Worm (Caenorhabditis elegans) whole organism, L1 larva: ENCODE measurements around the gene F48E3.6.

Experiments used
- C04F5.9 ChIP-seq: sonication (generic microtip); optimal IDR thresholded peaks from 2 replicates; lab custom pipeline; 2016; ENCODE audit warnings: missing genetic modification characterization, missing compliant biosample characterization
- C16A3.4 ChIP-seq: fragments of 150-350 bp; optimal IDR thresholded peaks from 2 replicates; lab custom pipeline; 2014; ENCODE audit warnings: missing biosample characterization, missing genetic modification characterization
- C34B4.2 ChIP-seq: sonication (generic microtip); optimal IDR thresholded peaks from 2 replicates; lab custom pipeline; 2017; ENCODE audit warnings: mild to moderate bottlenecking, missing genetic modification characterization, missing compliant biosample characterization
- F16B12.6 ChIP-seq: fragments of 150-350 bp; optimal IDR thresholded peaks from 2 replicates; lab custom pipeline; 2014; ENCODE audit warnings: missing biosample characterization, missing genetic modification characterization
- aly-2 ChIP-seq: fragments of 150-350 bp; optimal IDR thresholded peaks from 2 replicates; lab custom pipeline; 2014; ENCODE audit warnings: missing biosample characterization, missing genetic modification characterization
- ama-1 ChIP-seq: fragments of 150-350 bp; optimal IDR thresholded peaks from 2 replicates; lab custom pipeline; 2014
- ceh-63 ChIP-seq: fragments of 200-800 bp; sonication (Bioruptor generic); optimal IDR thresholded peaks from 2 replicates; lab custom pipeline; 2018; ENCODE audit warnings: mild to moderate bottlenecking, missing genetic modification characterization, missing compliant biosample characterization
- ceh-90 ChIP-seq: sonication (generic microtip); optimal IDR thresholded peaks from 2 replicates; lab custom pipeline; 2016; ENCODE audit warnings: missing genetic modification characterization, missing compliant biosample characterization
- efl-1 ChIP-seq, 4 experiments: fragments of 150-350 bp; optimal IDR thresholded peaks in 3 of 4; peaks in 1 of 4; 1 replicate in 1 of 4; 2 replicates in 3 of 4; lab custom pipeline; 2014; ENCODE audit warnings: missing biosample characterization in 2 of 4, missing genetic modification characterization in 2 of 4, missing genetic modification reagents in 2 of 4
- egl-13 ChIP-seq: sonication (generic microtip); optimal IDR thresholded peaks from 2 replicates; lab custom pipeline; 2016; ENCODE audit warnings: missing genotype, missing genetic modification reagents, missing genetic modification characterization, missing compliant biosample characterization
- egl-27 ChIP-seq, 2 experiments: fragments of 150-350 bp in 1 of 2; sonication (generic microtip); optimal IDR thresholded peaks; 3 replicates each; lab custom pipeline; 2017 to 2018; ENCODE audit warnings: missing biosample characterization in 2 of 2, missing genetic modification characterization in 2 of 2, missing genetic modification reagents in 2 of 2
- elt-2 ChIP-seq: sonication (generic microtip); optimal IDR thresholded peaks from 2 replicates; lab custom pipeline; 2016; ENCODE audit warnings: missing genetic modification characterization, mild to moderate bottlenecking, inconsistent platforms, missing compliant biosample characterization, missing genetic modification reagents
- elt-3 ChIP-seq, 6 experiments: fragments of 150-350 bp in 1 of 6; sonication (generic microtip); optimal IDR thresholded peaks; 2 replicates each; lab custom pipeline; 2017 to 2018; ENCODE audit warnings: missing biosample characterization in 6 of 6, missing genetic modification characterization in 6 of 6, inconsistent platforms in 1 of 6
- fkh-10 ChIP-seq: sonication (generic microtip); optimal IDR thresholded peaks from 2 replicates; lab custom pipeline; 2017; ENCODE audit warnings: missing biosample characterization, missing genetic modification reagents, missing genetic modification characterization
- fkh-4 ChIP-seq: sonication (generic microtip); optimal IDR thresholded peaks from 2 replicates; lab custom pipeline; 2016; ENCODE audit warnings: missing compliant biosample characterization, missing genetic modification characterization, borderline replicate concordance
- hlh-17 ChIP-seq: fragments of 200-800 bp; sonication (Bioruptor generic); optimal IDR thresholded peaks from 2 replicates; lab custom pipeline; 2018; ENCODE audit warnings: missing genetic modification characterization, mild to moderate bottlenecking, missing compliant biosample characterization, moderate library complexity, borderline replicate concordance
- hlh-4 ChIP-seq: sonication (generic microtip); optimal IDR thresholded peaks from 2 replicates; lab custom pipeline; 2016; ENCODE audit warnings: mild to moderate bottlenecking, missing genetic modification characterization, missing compliant biosample characterization
- isw-1 ChIP-seq: fragments of 200-800 bp; sonication (Bioruptor generic); IDR thresholded peaks from 2 replicates; pipeline ENCODE4 v1.3.6; 2022; ENCODE audit warnings: missing genetic modification characterization, missing compliant biosample characterization
- jun-1 ChIP-seq: fragments of 150-350 bp; optimal IDR thresholded peaks from 2 replicates; lab custom pipeline; 2014; ENCODE audit warnings: missing biosample characterization, missing genetic modification reagents, missing genetic modification characterization
- lin-14 ChIP-seq: fragments of 200-800 bp; sonication (Bioruptor generic); optimal IDR thresholded peaks from 2 replicates; lab custom pipeline; 2018; ENCODE audit warnings: mild to moderate bottlenecking, missing genetic modification characterization, moderate library complexity, missing compliant biosample characterization
- lin-35 ChIP-seq, 2 experiments: fragments of 150-350 bp; optimal IDR thresholded peaks; 2 replicates each; lab custom pipeline; 2014; ENCODE audit warnings: missing biosample characterization in 2 of 2, missing genetic modification characterization in 2 of 2, missing genetic modification reagents in 2 of 2
- lin-39 ChIP-seq: fragments of 150-350 bp; optimal IDR thresholded peaks from 2 replicates; lab custom pipeline; 2014; ENCODE audit warnings: missing biosample characterization, missing genetic modification reagents, missing genetic modification characterization
- lir-3 ChIP-seq: sonication (generic microtip); optimal IDR thresholded peaks from 2 replicates; lab custom pipeline; 2016; ENCODE audit warnings: mild to moderate bottlenecking, missing genetic modification characterization, moderate library complexity, missing compliant biosample characterization; ENCODE audit not compliant: poor library complexity
- mab-9 ChIP-seq: fragments of 200-800 bp; sonication (Bioruptor generic); IDR thresholded peaks from 2 replicates; pipeline ENCODE4 v1.3.6; 2022; ENCODE audit warnings: missing genetic modification reagents, missing genetic modification characterization, missing compliant biosample characterization
- mdl-1 ChIP-seq, 2 experiments: fragments of 150-350 bp; optimal IDR thresholded peaks; 2 replicates each; lab custom pipeline; 2014 to 2017; ENCODE audit warnings: missing biosample characterization in 2 of 2, missing genetic modification characterization in 2 of 2, inconsistent platforms in 1 of 2
- nhr-11 ChIP-seq: fragments of 150-350 bp; optimal IDR thresholded peaks from 2 replicates; lab custom pipeline; 2014; ENCODE audit warnings: missing biosample characterization, missing genetic modification characterization
- nhr-12 ChIP-seq: sonication (generic microtip); optimal IDR thresholded peaks from 2 replicates; lab custom pipeline; 2017; ENCODE audit warnings: missing biosample characterization, missing genetic modification characterization
- nhr-19 ChIP-seq: fragments of 200-800 bp; sonication (Bioruptor generic); conservative IDR thresholded peaks from 2 replicates; pipeline ENCODE4 v1.3.6; 2022; ENCODE audit warnings: missing genetic modification characterization, missing compliant biosample characterization
- nhr-20 ChIP-seq: sonication (generic microtip); optimal IDR thresholded peaks from 2 replicates; lab custom pipeline; 2016; ENCODE audit warnings: mild to moderate bottlenecking, missing genetic modification characterization, missing compliant biosample characterization
- nhr-237 ChIP-seq: fragments of 150-350 bp; optimal IDR thresholded peaks from 2 replicates; lab custom pipeline; 2014; ENCODE audit warnings: missing biosample characterization, missing genetic modification characterization
- nhr-71 ChIP-seq: sonication (generic microtip); optimal IDR thresholded peaks from 2 replicates; lab custom pipeline; 2016; ENCODE audit warnings: mild to moderate bottlenecking, missing genetic modification characterization, moderate library complexity, missing compliant biosample characterization
- nhr-76 ChIP-seq: sonication (generic microtip); optimal IDR thresholded peaks from 2 replicates; lab custom pipeline; 2017; ENCODE audit warnings: missing biosample characterization, missing genetic modification characterization
- nhr-84 ChIP-seq: sonication (generic microtip); optimal IDR thresholded peaks from 2 replicates; lab custom pipeline; 2017; ENCODE audit warnings: missing biosample characterization, missing genetic modification characterization
- nhr-90 ChIP-seq: sonication (generic microtip); optimal IDR thresholded peaks from 2 replicates; lab custom pipeline; 2016; ENCODE audit warnings: mild to moderate bottlenecking, missing genetic modification characterization, missing compliant biosample characterization; ENCODE audit not compliant: poor library complexity
- pag-3 ChIP-seq: sonication (generic microtip); optimal IDR thresholded peaks from 2 replicates; lab custom pipeline; 2017; ENCODE audit warnings: missing genetic modification characterization, mild to moderate bottlenecking, missing compliant biosample characterization, antibody characterized with exemption, borderline replicate concordance; ENCODE audit not compliant: insufficient read depth
- skn-1 ChIP-seq: fragments of 150-350 bp; optimal IDR thresholded peaks from 2 replicates; lab custom pipeline; 2014; ENCODE audit warnings: missing biosample characterization, missing genetic modification characterization
- snpc-4 ChIP-seq: fragments of 150-350 bp; optimal IDR thresholded peaks from 2 replicates; lab custom pipeline; 2014; ENCODE audit warnings: missing biosample characterization, missing genetic modification characterization
- sptf-1 ChIP-seq: fragments of 150-350 bp; optimal IDR thresholded peaks from 2 replicates; lab custom pipeline; 2014; ENCODE audit warnings: missing biosample characterization, missing genetic modification characterization
- swsn-7 ChIP-seq: sonication (generic microtip); optimal IDR thresholded peaks from 2 replicates; lab custom pipeline; 2016; ENCODE audit warnings: missing genetic modification characterization, missing compliant biosample characterization
- tlp-1 ChIP-seq: fragments of 150-350 bp; optimal IDR thresholded peaks from 2 replicates; lab custom pipeline; 2014; ENCODE audit warnings: missing biosample characterization, missing genetic modification characterization
- unc-130 ChIP-seq: fragments of 150-350 bp; optimal IDR thresholded peaks from 2 replicates; lab custom pipeline; 2017; ENCODE audit warnings: missing biosample characterization, missing genetic modification characterization, inconsistent platforms
- unc-62 ChIP-seq: fragments of 150-350 bp; optimal IDR thresholded peaks from 2 replicates; lab custom pipeline; 2014; ENCODE audit warnings: missing biosample characterization, missing genetic modification reagents, missing genetic modification characterization
- unc-98 ChIP-seq: fragments of 200-800 bp; sonication (Bioruptor generic); IDR thresholded peaks from 2 replicates; pipeline ENCODE4 v1.3.6; 2022; ENCODE audit warnings: missing genetic modification characterization, missing compliant biosample characterization
- zag-1 ChIP-seq: fragments of 150-350 bp; optimal IDR thresholded peaks from 2 replicates; lab custom pipeline; 2014; ENCODE audit warnings: missing biosample characterization, missing genetic modification characterization
- ztf-11 ChIP-seq, 2 experiments: sonication (generic microtip); optimal IDR thresholded peaks; 2 replicates each; lab custom pipeline; 2016 to 2017; ENCODE audit warnings: missing genetic modification characterization in 2 of 2, missing biosample characterization in 1 of 2, missing compliant biosample characterization in 1 of 2

The F48E3.6 gene

DNA sequence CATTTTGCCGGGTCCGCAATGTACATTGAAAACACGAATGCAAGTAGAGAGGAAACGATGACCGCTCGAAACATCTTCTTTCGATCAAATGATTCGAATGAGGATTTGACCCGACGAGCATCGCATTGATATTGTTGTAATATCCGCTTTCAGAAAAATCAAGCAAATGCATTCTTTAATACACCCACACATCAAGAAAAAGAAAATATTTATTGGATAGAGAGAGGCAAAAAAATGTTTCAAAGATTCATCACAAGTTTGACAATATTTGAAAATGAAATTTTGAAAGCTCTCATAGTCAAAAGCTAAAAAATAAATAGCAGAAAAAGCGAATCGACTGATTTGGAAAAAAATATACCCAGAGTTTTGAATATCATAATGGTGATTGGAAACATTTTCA, 7.2 kb downstream of the F48E3.6 start, which contains the start of gene try-14:
try-14 (minus strand) TSS at position 101 of the 400 bp plus-strand sequence.
- no peak for TF ChIP-seq nhr-12 (tag; lab: Kevin White, UChicago)
- no peak for TF ChIP-seq egl-13 (tag; lab: Kevin White, UChicago)
- TF ChIP-seq elt-2 (tag; lab: Kevin White, UChicago): no peak
- no peak for TF ChIP-seq skn-1
- no peak for TF ChIP-seq snpc-4
- no peak for TF ChIP-seq aly-2 (tag; lab: Kevin White, UChicago)
- TF ChIP-seq isw-1 (GFP tag; lab: Robert Waterston, UW): no peak
- TF ChIP-seq ceh-63 (GFP tag; lab: Kevin White, UChicago): no peak
- TF ChIP-seq nhr-71: no peak
- no peak for TF ChIP-seq hlh-17 (GFP tag; lab: Kevin White, UChicago)
- TF ChIP-seq C16A3.4 (tag; lab: Kevin White, UChicago): no peak
- TF ChIP-seq mab-9 (GFP tag; lab: Robert Waterston, UW): no peak

ce11 chrX:7493020-7493419, 9.7 kb downstream of the F48E3.6 start, which contains the start of gene F48E3.2:
Gene F48E3.2, minus strand, starts transcription at chrX:7493120.
- no peak for TF ChIP-seq ceh-90 (tag; lab: Kevin White, UChicago)
- no peak for TF ChIP-seq efl-1 (optimal IDR thresholded peaks at IDR 0.05; lab: Kevin White, UChicago)
- TF ChIP-seq efl-1 (GFP tag; optimal IDR thresholded peaks at IDR 0.05 in 1 of 2; lab: Kevin White, UChicago): peak in 1 of 2 experiments; percentile 27

ce11 chrX:7491521-7491920, 11.2 kb downstream of the F48E3.6 start:
- TF ChIP-seq lin-14 (peak; percentile 58), nhr-90 (no peak), mab-9 (GFP tag; lab: Robert Waterston, UW) (no peak)

- peak in 1 of 2 experiments; percentile 7 for TF ChIP-seq mdl-1 (tag; optimal IDR thresholded peaks at IDR 0.05; lab: Kevin White, UChicago)
- TF ChIP-seq isw-1 (GFP tag; lab: Robert Waterston, UW): no peak
- TF ChIP-seq nhr-76 (tag; lab: Kevin White, UChicago): no peak
- no peak for TF ChIP-seq elt-2 (tag; lab: Kevin White, UChicago)
- TF ChIP-seq zag-1 (tag; lab: Kevin White, UChicago): no peak
- TF ChIP-seq tlp-1 (tag; lab: Kevin White, UChicago): no peak
- no peak for TF ChIP-seq ama-1 (lab: Kevin White, UChicago)
- TF ChIP-seq C04F5.9: no peak
- peak; percentile 50 for TF ChIP-seq nhr-20 (tag; lab: Kevin White, UChicago)
- TF ChIP-seq lin-14: peak; percentile 84
- no peak for TF ChIP-seq nhr-19 (GFP tag; lab: Robert Waterston, UW)
- peak; percentile 1 to 5 for TF ChIP-seq lin-35 (GFP tag; optimal IDR thresholded peaks at IDR 0.05; lab: Kevin White, UChicago)
- no peak for TF ChIP-seq fkh-10 (GFP tag; lab: Kevin White, UChicago)
- no peak for TF ChIP-seq sptf-1 (tag; lab: Kevin White, UChicago)
- TF ChIP-seq pag-3 (tag; lab: Kevin White, UChicago): no peak
- TF ChIP-seq nhr-84 (tag; lab: Kevin White, UChicago): no peak
- no peak for TF ChIP-seq nhr-237 (tag; lab: Kevin White, UChicago)
- no peak for TF ChIP-seq unc-62
- TF ChIP-seq lir-3 (tag; lab: Kevin White, UChicago): no peak
- TF ChIP-seq egl-27 (tag; optimal IDR thresholded peaks at IDR 0.05; lab: Kevin White, UChicago): no peak
- no peak for TF ChIP-seq fkh-4
- TF ChIP-seq efl-1 (optimal IDR thresholded peaks at IDR 0.05; lab: Kevin White, UChicago): no peak
- no peak for TF ChIP-seq efl-1 (GFP tag; optimal IDR thresholded peaks at IDR 0.05 in 1 of 2; lab: Kevin White, UChicago)
- no peak for TF ChIP-seq elt-3 (tag; optimal IDR thresholded peaks at IDR 0.05; lab: Kevin White, UChicago)
- no peak for TF ChIP-seq nhr-12 (tag; lab: Kevin White, UChicago)
- no peak for TF ChIP-seq ceh-90 (tag; lab: Kevin White, UChicago)
- no peak for TF ChIP-seq hlh-4 (tag; lab: Kevin White, UChicago)
- TF ChIP-seq C34B4.2: no peak
- no peak for TF ChIP-seq swsn-7 (tag; lab: Kevin White, UChicago)
- TF ChIP-seq unc-98 (GFP tag; lab: Robert Waterston, UW): no peak
- no peak for TF ChIP-seq ceh-63 (GFP tag; lab: Kevin White, UChicago)
- peak; percentile 25 for TF ChIP-seq unc-130 (tag; lab: Kevin White, UChicago)
- no peak for TF ChIP-seq jun-1
- peak; percentile 2 for TF ChIP-seq C16A3.4 (tag; lab: Kevin White, UChicago)
- TF ChIP-seq F16B12.6 (tag; lab: Kevin White, UChicago): no peak
- TF ChIP-seq ztf-11 (tag; optimal IDR thresholded peaks at IDR 0.05; lab: Kevin White, UChicago): no peak
- no peak for TF ChIP-seq lin-39 (tag; lab: Kevin White, UChicago)
- no peak for TF ChIP-seq nhr-11 (tag; lab: Kevin White, UChicago)
Measured at ce11 chrX:7485748-7486147, 17.0 kb downstream of the F48E3.6 start, which contains the start of gene gly-12. Gene gly-12, plus strand, starts transcription at chrX:7485864.
